Fruit fly (Drosophila melanogaster) whole organism, embryonic: ENCODE data around the gene Hr4.

Source experiments
- BEAF-32 ChIP-seq: fragments of 200-800 bp; sonication (Bioruptor generic); optimal IDR thresholded peaks from 3 replicates; lab custom pipeline; 2017; ENCODE audit warnings: missing biosample characterization, missing genetic modification characterization, mild to moderate bottlenecking, moderate library complexity, missing genetic modification reagents
- CG10321 ChIP-seq: fragments of 200-800 bp; sonication (Bioruptor generic); IDR thresholded peaks from 2 replicates; pipeline ENCODE4 v1.3.6; 2022; ENCODE audit warnings: missing biosample characterization, missing genetic modification characterization
- CG10431 ChIP-seq: fragments of 200-800 bp; sonication (Bioruptor generic); optimal IDR thresholded peaks from 3 replicates; lab custom pipeline; 2018; ENCODE audit warnings: missing biosample characterization, mild to moderate bottlenecking, missing genetic modification characterization
- CG10543 ChIP-seq: fragments of 200-800 bp; sonication (Bioruptor generic); optimal IDR thresholded peaks from 3 replicates; lab custom pipeline; 2017; ENCODE audit warnings: missing biosample characterization, mild to moderate bottlenecking, missing genetic modification characterization, moderate library complexity
- CG10959 ChIP-seq: fragments of 200-800 bp; sonication (Bioruptor generic); IDR thresholded peaks from 2 replicates; pipeline ENCODE4 v1.3.6; 2022; ENCODE audit warnings: missing biosample characterization, missing genetic modification characterization
- CG11696 ChIP-seq: fragments of 200-800 bp; sonication (Bioruptor generic); IDR thresholded peaks from 2 replicates; pipeline ENCODE4 v1.3.6; 2022; ENCODE audit warnings: missing biosample characterization, missing genetic modification characterization
- CG1233 ChIP-seq: fragments of 200-800 bp; sonication (Bioruptor generic); optimal IDR thresholded peaks from 4 replicates; lab custom pipeline; 2018; ENCODE audit warnings: missing biosample characterization, mild to moderate bottlenecking, missing genetic modification characterization
- CG15479 ChIP-seq: fragments of 200-800 bp; sonication (Bioruptor generic); optimal IDR thresholded peaks from 3 replicates; lab custom pipeline; 2019; ENCODE audit warnings: missing biosample characterization, mild to moderate bottlenecking, missing genetic modification characterization, moderate library complexity
- CG15696 ChIP-seq: fragments of 200-800 bp; sonication (Bioruptor generic); optimal IDR thresholded peaks from 2 replicates; lab custom pipeline; 2019; ENCODE audit warnings: missing biosample characterization, mild to moderate bottlenecking, missing genetic modification characterization, moderate library complexity
- CG2120 ChIP-seq: fragments of 200-800 bp; sonication (Bioruptor generic); optimal IDR thresholded peaks from 3 replicates; lab custom pipeline; 2016; ENCODE audit warnings: missing biosample characterization, missing genetic modification characterization
- CG32767 ChIP-seq: fragments of 200-800 bp; sonication (Bioruptor generic); IDR thresholded peaks from 2 replicates; pipeline ENCODE4 v1.3.6; 2022; ENCODE audit warnings: missing biosample characterization, missing genetic modification characterization
- CG33557 ChIP-seq: fragments of 200-800 bp; sonication (Bioruptor generic); optimal IDR thresholded peaks from 2 replicates; lab custom pipeline; 2019; ENCODE audit warnings: missing biosample characterization, mild to moderate bottlenecking, missing genetic modification characterization, moderate library complexity
- CG4404 ChIP-seq: fragments of 200-800 bp; sonication (Bioruptor generic); IDR thresholded peaks from 2 replicates; pipeline ENCODE4 v1.3.6; 2022; ENCODE audit warnings: missing biosample characterization, missing genetic modification characterization
- CG4707 ChIP-seq: fragments of 200-800 bp; sonication (Bioruptor generic); optimal IDR thresholded peaks from 2 replicates; lab custom pipeline; 2018; ENCODE audit warnings: missing biosample characterization, mild to moderate bottlenecking, missing genetic modification characterization, moderate library complexity
- CG6254 ChIP-seq: fragments of 200-800 bp; sonication (Bioruptor generic); optimal IDR thresholded peaks from 3 replicates; lab custom pipeline; 2017; ENCODE audit warnings: mild to moderate bottlenecking, missing biosample characterization, missing genetic modification reagents, missing genetic modification characterization
- CG6272 ChIP-seq: fragments of 200-800 bp; sonication (Bioruptor generic); IDR thresholded peaks from 2 replicates; pipeline ENCODE4 v1.3.6; 2022; ENCODE audit warnings: missing biosample characterization, missing genetic modification characterization
- CG7745 ChIP-seq: fragments of 200-800 bp; sonication (Bioruptor generic); optimal IDR thresholded peaks from 2 replicates; lab custom pipeline; 2018; ENCODE audit warnings: missing biosample characterization, mild to moderate bottlenecking, missing genetic modification characterization, moderate library complexity
- CG7786 ChIP-seq: fragments of 200-800 bp; sonication (Bioruptor generic); optimal IDR thresholded peaks from 2 replicates; lab custom pipeline; 2016; ENCODE audit warnings: missing biosample characterization, missing genetic modification characterization
- CG8281 ChIP-seq: fragments of 200-800 bp; sonication (Bioruptor generic); optimal IDR thresholded peaks from 2 replicates; lab custom pipeline; 2018; ENCODE audit warnings: missing biosample characterization, mild to moderate bottlenecking, missing genetic modification characterization, moderate library complexity
- CG9609 ChIP-seq: fragments of 200-800 bp; sonication (Bioruptor generic); optimal IDR thresholded peaks from 3 replicates; lab custom pipeline; 2016; ENCODE audit warnings: missing biosample characterization, missing genetic modification characterization
- CG9876 ChIP-seq: fragments of 200-800 bp; sonication (Bioruptor generic); optimal IDR thresholded peaks from 2 replicates; lab custom pipeline; 2016; ENCODE audit warnings: missing biosample characterization, missing genetic modification characterization
- CrebB ChIP-seq: fragments of 200-800 bp; sonication (Bioruptor generic); optimal IDR thresholded peaks from 3 replicates; lab custom pipeline; 2018; ENCODE audit warnings: missing biosample characterization, mild to moderate bottlenecking, missing genetic modification characterization
- H15 ChIP-seq: fragments of 200-800 bp; sonication (Bioruptor generic); IDR thresholded peaks from 3 replicates; pipeline ENCODE4 v1.3.6; 2022; ENCODE audit warnings: missing biosample characterization, missing genetic modification characterization
- HLH4C ChIP-seq: fragments of 200-800 bp; sonication (Bioruptor generic); IDR thresholded peaks from 3 replicates; pipeline ENCODE4 v1.3.6; 2022; ENCODE audit warnings: missing biosample characterization, missing genetic modification characterization; ENCODE audit not compliant: partially characterized antibody
- Hr51 ChIP-seq, 2 experiments: fragments of 200-800 bp; sonication (Bioruptor generic); optimal IDR thresholded peaks; 2 replicates in 1 of 2; 3 replicates in 1 of 2; lab custom pipeline; 2016 to 2018; ENCODE audit warnings: missing biosample characterization in 2 of 2, missing genetic modification characterization in 2 of 2, mild to moderate bottlenecking in 1 of 2, moderate library complexity in 1 of 2
- Jarid2 ChIP-seq: fragments of 200-800 bp; sonication (Bioruptor generic); optimal IDR thresholded peaks from 3 replicates; lab custom pipeline; 2017; ENCODE audit warnings: mild to moderate bottlenecking, missing biosample characterization, missing genetic modification reagents, missing genetic modification characterization
- Lhr ChIP-seq: fragments of 200-800 bp; sonication (Bioruptor generic); optimal IDR thresholded peaks from 3 replicates; lab custom pipeline; 2017; ENCODE audit warnings: mild to moderate bottlenecking, missing biosample characterization, missing genetic modification reagents, missing genetic modification characterization
- Neu2 ChIP-seq: fragments of 200-800 bp; sonication (Bioruptor generic); optimal IDR thresholded peaks from 3 replicates; lab custom pipeline; 2016; ENCODE audit warnings: missing biosample characterization, missing genetic modification characterization, borderline replicate concordance
- NfI ChIP-seq: fragments of 200-800 bp; sonication (Bioruptor generic); optimal IDR thresholded peaks from 3 replicates; lab custom pipeline; 2018; ENCODE audit warnings: missing biosample characterization, mild to moderate bottlenecking, missing genetic modification characterization, moderate library complexity
- Ptx1 ChIP-seq: fragments of 200-800 bp; sonication (Bioruptor generic); IDR thresholded peaks from 2 replicates; pipeline ENCODE4 v1.3.6; 2022; ENCODE audit warnings: missing biosample characterization, missing genetic modification characterization
- Six4 ChIP-seq: fragments of 200-800 bp; sonication (Bioruptor generic); optimal IDR thresholded peaks from 2 replicates; lab custom pipeline; 2016; ENCODE audit warnings: missing biosample characterization, missing genetic modification characterization
- ab ChIP-seq: fragments of 200-800 bp; sonication (Bioruptor generic); optimal IDR thresholded peaks from 2 replicates; lab custom pipeline; 2016; ENCODE audit warnings: missing biosample characterization, missing genetic modification characterization
- bowl ChIP-seq: fragments of 200-800 bp; sonication (Bioruptor generic); IDR thresholded peaks from 2 replicates; pipeline ENCODE4 v1.3.6; 2022; ENCODE audit warnings: missing biosample characterization, missing genetic modification characterization
- btn ChIP-seq: fragments of 200-800 bp; sonication (Bioruptor generic); optimal IDR thresholded peaks from 2 replicates; lab custom pipeline; 2016; ENCODE audit warnings: missing biosample characterization, missing genetic modification characterization
- chm ChIP-seq: fragments of 200-800 bp; sonication (Bioruptor generic); IDR thresholded peaks from 2 replicates; pipeline ENCODE4 v1.3.6; 2022; ENCODE audit warnings: missing biosample characterization, missing genetic modification characterization
- ci ChIP-seq: fragments of 200-800 bp; sonication (Bioruptor generic); IDR thresholded peaks from 3 replicates; pipeline ENCODE4 v1.3.6; 2022; ENCODE audit warnings: missing biosample characterization, missing genetic modification characterization
- croc ChIP-seq: fragments of 200-800 bp; sonication (Bioruptor generic); conservative IDR thresholded peaks from 3 replicates; pipeline ENCODE4 v1.3.6; 2022; ENCODE audit warnings: missing biosample characterization, missing genetic modification characterization
- gcm ChIP-seq: fragments of 200-800 bp; sonication (Bioruptor generic); optimal IDR thresholded peaks from 2 replicates; lab custom pipeline; 2019; ENCODE audit warnings: missing biosample characterization, mild to moderate bottlenecking, missing genetic modification characterization, moderate library complexity
- gem ChIP-seq: fragments of 200-800 bp; sonication (Bioruptor generic); optimal IDR thresholded peaks from 2 replicates; lab custom pipeline; 2019; ENCODE audit warnings: missing biosample characterization, mild to moderate bottlenecking, missing genetic modification characterization, moderate library complexity
- gfzf ChIP-seq: fragments of 200-800 bp; sonication (Bioruptor generic); optimal IDR thresholded peaks from 2 replicates; lab custom pipeline; 2016; ENCODE audit warnings: missing biosample characterization, mild to moderate bottlenecking, missing genetic modification characterization, moderate library complexity
- grn ChIP-seq: fragments of 200-800 bp; sonication (Bioruptor generic); optimal IDR thresholded peaks from 3 replicates; lab custom pipeline; 2017; ENCODE audit warnings: missing biosample characterization, missing genetic modification characterization
- insv ChIP-seq, 2 experiments: fragments of 200-800 bp; sonication (Bioruptor generic); optimal IDR thresholded peaks; 3 replicates each; lab custom pipeline; 2016 to 2018; ENCODE audit warnings: missing biosample characterization in 2 of 2, missing genetic modification characterization in 2 of 2
- kah ChIP-seq: fragments of 200-800 bp; sonication (Bioruptor generic); optimal IDR thresholded peaks from 2 replicates; lab custom pipeline; 2018; ENCODE audit warnings: missing biosample characterization, mild to moderate bottlenecking, missing genetic modification characterization
- nom ChIP-seq: fragments of 200-800 bp; sonication (Bioruptor generic); optimal IDR thresholded peaks from 2 replicates; lab custom pipeline; 2017; ENCODE audit warnings: missing biosample characterization, missing genetic modification characterization, mild to moderate bottlenecking, moderate library complexity, missing genetic modification reagents
- pan ChIP-seq, 4 experiments: fragments of >200 bp in 3 of 4; fragments of 200-800 bp in 1 of 4; sonication (Bioruptor generic) in 1 of 4; optimal IDR thresholded peaks in 3 of 4; IDR thresholded peaks in 1 of 4; 2 replicates each; pipeline versions ENCODE4 v1.3.6 to Lab custom; 2017 to 2022; ENCODE audit warnings: missing biosample characterization in 2 of 4, missing genetic modification characterization in 2 of 4, mixed read lengths in 1 of 4
- pfk ChIP-seq: fragments of 200-800 bp; sonication (Bioruptor generic); optimal IDR thresholded peaks from 2 replicates; lab custom pipeline; 2018; ENCODE audit warnings: missing biosample characterization, mild to moderate bottlenecking, missing genetic modification characterization, moderate library complexity
- seq ChIP-seq: fragments of 200-800 bp; sonication (Bioruptor generic); IDR thresholded peaks from 2 replicates; pipeline ENCODE4 v1.3.6; 2022; ENCODE audit warnings: missing biosample characterization, missing genetic modification characterization
- z ChIP-seq: fragments of 200-800 bp; sonication (Bioruptor generic); IDR thresholded peaks from 3 replicates; pipeline ENCODE4 v1.3.6; 2022; ENCODE audit warnings: missing biosample characterization, missing genetic modification characterization

Gene Hr4

dm6 chrX:1984175-1984973 is 42.6 kb downstream of the Hr4 start (continued):
- TF ChIP-seq CG33557 (GFP tag; lab: Kevin White, UChicago) (no peak), CG2120 (GFP tag; lab: Kevin White, UChicago) (peak; percentile 83), CG7786 (peak; percentile 82), CG9609 (GFP tag; lab: Kevin White, UChicago) (peak; percentile 85), CG6254 (GFP tag; lab: Kevin White, UChicago) (peak; percentile 38), kah (GFP tag; lab: Kevin White, UChicago) (peak; percentile 12), gfzf (GFP tag; lab: Kevin White, UChicago) (no peak), CG10543 (peak; percentile 60), CG10959 (0 out of 2 replicates have a peak, but pooled peaks have one; percentile 25), Hr51 (GFP tag; optimal IDR thresholded peaks at IDR 0.05; lab: Kevin White, UChicago) (peak; percentile 50 to 86), ci (peak; percentile 78), grn (GFP tag; lab: Kevin White, UChicago) (peak; percentile 31), pfk (no peak), CG1233 (GFP tag; lab: Kevin White, UChicago) (peak; percentile 59), CG6272 (GFP tag; lab: Robert Waterston, UW) (peak; percentile 60), z (GFP tag; lab: Robert Waterston, UW) (no peak), chm (GFP tag; lab: Robert Waterston, UW) (no peak), CG10321 (no peak), bowl (GFP tag; lab: Robert Waterston, UW) (peak; percentile 52; the same call in 1 of the 2 replicates), CG9876 (GFP tag; lab: Kevin White, UChicago) (peak; percentile 56), CG15479 (no peak), BEAF-32 (GFP tag; lab: Kevin White, UChicago) (no peak), CG15696 (tag; lab: Kevin White, UChicago) (no peak), HLH4C (GFP tag; lab: Robert Waterston, UW) (no peak), CG7745 (tag; lab: Kevin White, UChicago) (no peak), gcm (GFP tag; lab: Kevin White, UChicago) (peak; percentile 80), Six4 (GFP tag; lab: Kevin White, UChicago) (peak; percentile 43), btn (peak; percentile 41), NfI (GFP tag; lab: Kevin White, UChicago) (peak; percentile 73), CG4707 (peak; percentile 20), CG32767 (GFP tag; lab: Robert Waterston, UW) (peak; percentile 74), Lhr (GFP tag; lab: Kevin White, UChicago) (peak; percentile 58), H15 (peak; percentile 69), CG4404 (peak; percentile 53; the same call in 1 of the 2 replicates), CG11696 (GFP tag; lab: Robert Waterston, UW) (no peak), Jarid2 (GFP tag; lab: Kevin White, UChicago) (no peak), CG10431 (GFP tag; lab: Kevin White, UChicago) (peak; percentile 53), Neu2 (GFP tag; lab: Kevin White, UChicago) (no peak), seq (GFP tag; lab: Robert Waterston, UW) (peak; percentile 85), Ptx1 (peak; percentile 83), croc (GFP tag; lab: Robert Waterston, UW) (peak; percentile 79), CrebB (peak; percentile 65), gem (tag; lab: Kevin White, UChicago) (peak; percentile 87), pan (optimal IDR thresholded peaks at IDR 0.05; lab: Kevin White, UChicago) (no peak), pan (GFP tag; optimal IDR thresholded peaks at IDR 0.05 in 1 of 2, IDR thresholded peaks at IDR 0.05 in 1 of 2) (peak in 1 of 2 experiments; percentile 80), nom (no peak), ab (GFP tag; lab: Kevin White, UChicago) (peak; percentile 9), insv (GFP tag; optimal IDR thresholded peaks at IDR 0.05; lab: Kevin White, UChicago) (no peak), CG8281 (tag; lab: Kevin White, UChicago) (peak; percentile 53)
